Fruit fly (Drosophila melanogaster) whole organism, adult: ENCODE results near the gene sau.

Experiments
- CG1620 ChIP-seq: fragments of 200-800 bp; sonication (Bioruptor generic); optimal IDR thresholded peaks from 2 replicates; lab custom pipeline; 2016; ENCODE audit warnings: missing biosample characterization, missing genetic modification characterization
- CG33017 ChIP-seq: fragments of 200-800 bp; sonication (Bioruptor generic); optimal IDR thresholded peaks from 2 replicates; lab custom pipeline; 2018; ENCODE audit warnings: missing biosample characterization, mild to moderate bottlenecking, missing genetic modification characterization, moderate library complexity
- Clk ChIP-seq: fragments of 200-800 bp; sonication (Bioruptor generic); optimal IDR thresholded peaks from 2 replicates; lab custom pipeline; 2017; ENCODE audit warnings: missing biosample characterization, missing genetic modification characterization
- Crg-1 ChIP-seq: fragments of 200-800 bp; sonication (Bioruptor generic); optimal IDR thresholded peaks from 2 replicates; lab custom pipeline; 2016; ENCODE audit warnings: missing biosample characterization, missing genetic modification characterization
- Hr96 ChIP-seq: fragments of 200-800 bp; sonication (Bioruptor generic); optimal IDR thresholded peaks from 2 replicates; lab custom pipeline; 2016; ENCODE audit warnings: missing biosample characterization, missing genetic modification characterization
- bab1 ChIP-seq: fragments of 200-800 bp; sonication (Bioruptor generic); optimal IDR thresholded peaks from 3 replicates; lab custom pipeline; 2019; ENCODE audit warnings: missing biosample characterization, mild to moderate bottlenecking, missing genetic modification characterization, moderate library complexity
- cnc ChIP-seq, 2 experiments: fragments of >200 bp; optimal IDR thresholded peaks; 2 replicates each; lab custom pipeline; 2017
- kay ChIP-seq: fragments of 200-800 bp; sonication (Bioruptor generic); peaks from one replicate; lab custom pipeline; 2016; ENCODE audit warnings: missing biosample characterization, missing genetic modification characterization, borderline replicate concordance
- toe ChIP-seq: fragments of 200-800 bp; sonication (Bioruptor generic); optimal IDR thresholded peaks from 2 replicates; lab custom pipeline; 2016; ENCODE audit warnings: missing biosample characterization, missing genetic modification characterization

DNA sequence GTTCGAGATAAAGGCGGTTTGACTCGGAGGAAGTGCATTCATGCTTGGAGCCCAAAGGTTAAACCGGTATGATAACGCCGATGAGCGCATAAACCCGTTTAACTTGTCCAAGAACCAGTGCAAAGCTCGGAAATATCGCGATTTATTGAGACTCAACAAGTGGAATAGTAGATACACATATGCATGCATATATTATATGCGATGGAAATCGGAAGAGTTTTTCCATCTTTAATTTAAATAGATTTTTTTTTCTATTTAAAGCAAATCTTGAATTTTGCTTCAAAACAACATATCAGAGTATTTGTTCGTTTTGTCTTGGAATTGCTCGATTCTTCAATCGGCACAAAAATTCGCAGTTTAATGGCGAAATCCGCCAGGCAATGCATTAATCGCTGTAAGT is 3.8 kb upstream of the sau start:
- TF ChIP-seq CG1620 = no peak
- no peak for TF ChIP-seq Crg-1 (GFP tag; lab: Kevin White, UChicago)
- peak; percentile 56 for TF ChIP-seq kay
- no peak for TF ChIP-seq Hr96
- TF ChIP-seq toe (GFP tag; lab: Kevin White, UChicago) = no peak
- no peak for TF ChIP-seq CG33017
- TF ChIP-seq cnc (optimal IDR thresholded peaks at IDR 0.05; lab: Kevin White, UChicago) = no peak
- peak; percentile 5 for TF ChIP-seq bab1 (GFP tag; lab: Kevin White, UChicago)
- TF ChIP-seq Clk = no peak
